Worm (Caenorhabditis elegans) whole organism, L2 larva: ENCODE results near the gene F58A4.2.

Experiments used
- C34F6.9 ChIP-seq: fragments of 150-350 bp; optimal IDR thresholded peaks from 2 replicates; lab custom pipeline; 2014; ENCODE audit warnings: missing biosample characterization, missing genetic modification characterization
- F13H6.1 ChIP-seq: sonication (generic microtip); optimal IDR thresholded peaks from 2 replicates; lab custom pipeline; 2016; ENCODE audit warnings: missing genetic modification characterization, missing compliant biosample characterization
- R02D3.7 ChIP-seq: fragments of 150-350 bp; optimal IDR thresholded peaks from 2 replicates; lab custom pipeline; 2014; ENCODE audit warnings: missing biosample characterization, missing genetic modification characterization
- Y55F3AM.14 ChIP-seq: fragments of 200-800 bp; sonication (Bioruptor generic); optimal IDR thresholded peaks from 2 replicates; lab custom pipeline; 2018; ENCODE audit warnings: mild to moderate bottlenecking, missing genetic modification characterization, missing compliant biosample characterization
- alr-1 ChIP-seq: fragments of 150-350 bp; optimal IDR thresholded peaks from 2 replicates; lab custom pipeline; 2014; ENCODE audit warnings: missing biosample characterization, missing genetic modification characterization
- aly-2 ChIP-seq: fragments of 150-350 bp; optimal IDR thresholded peaks from 2 replicates; lab custom pipeline; 2014; ENCODE audit warnings: missing biosample characterization, missing genetic modification characterization
- ama-1 ChIP-seq: fragments of 150-350 bp; optimal IDR thresholded peaks from 2 replicates; lab custom pipeline; 2018; ENCODE audit warnings: inconsistent platforms
- blmp-1 ChIP-seq: sonication (generic microtip); optimal IDR thresholded peaks from 2 replicates; lab custom pipeline; 2017; ENCODE audit warnings: missing genetic modification characterization, mild to moderate bottlenecking, missing compliant biosample characterization, antibody characterized with exemption, moderate library complexity; ENCODE audit not compliant: insufficient read depth
- ceh-82 ChIP-seq: fragments of 150-350 bp; optimal IDR thresholded peaks from 2 replicates; lab custom pipeline; 2014; ENCODE audit warnings: missing biosample characterization, missing genetic modification characterization
- crh-2 ChIP-seq: sonication (generic microtip); optimal IDR thresholded peaks from 2 replicates; lab custom pipeline; 2017; ENCODE audit warnings: missing biosample characterization, missing genetic modification characterization
- dmd-4 ChIP-seq: sonication (generic microtip); optimal IDR thresholded peaks from 2 replicates; lab custom pipeline; 2017; ENCODE audit warnings: missing biosample characterization, missing genetic modification characterization
- egl-27 ChIP-seq: sonication (generic microtip); optimal IDR thresholded peaks from 3 replicates; lab custom pipeline; 2017; ENCODE audit warnings: missing biosample characterization, missing genetic modification reagents, missing genetic modification characterization
- fos-1 ChIP-seq: fragments of 150-350 bp; optimal IDR thresholded peaks from 2 replicates; lab custom pipeline; 2014; ENCODE audit warnings: missing biosample characterization, missing genetic modification characterization
- gmeb-1 ChIP-seq: fragments of 150-350 bp; optimal IDR thresholded peaks from 2 replicates; lab custom pipeline; 2014; ENCODE audit warnings: missing biosample characterization, missing genetic modification characterization
- lin-11 ChIP-seq: fragments of 150-350 bp; sonication (generic microtip); optimal IDR thresholded peaks from 2 replicates; lab custom pipeline; 2014; ENCODE audit warnings: missing biosample characterization, missing genetic modification characterization, inconsistent platforms, mixed read lengths
- lin-13 ChIP-seq: fragments of 150-350 bp; optimal IDR thresholded peaks from 2 replicates; lab custom pipeline; 2014; ENCODE audit warnings: missing biosample characterization, missing genetic modification reagents, missing genetic modification characterization
- lin-39 ChIP-seq: fragments of 150-350 bp; optimal IDR thresholded peaks from 2 replicates; lab custom pipeline; 2014; ENCODE audit warnings: missing biosample characterization, missing genetic modification reagents, missing genetic modification characterization
- lsy-2 ChIP-seq, 2 experiments: fragments of 150-350 bp in 1 of 2; sonication (generic microtip) in 1 of 2; optimal IDR thresholded peaks; 2 replicates each; lab custom pipeline; 2014 to 2017; ENCODE audit warnings: missing biosample characterization in 2 of 2, missing genetic modification characterization in 2 of 2
- mab-5 ChIP-seq: fragments of 150-350 bp; optimal IDR thresholded peaks from 2 replicates; lab custom pipeline; 2014; ENCODE audit warnings: missing biosample characterization, missing genetic modification characterization
- mbf-1 ChIP-seq: sonication (generic microtip); optimal IDR thresholded peaks from 2 replicates; lab custom pipeline; 2017; ENCODE audit warnings: missing biosample characterization, missing genetic modification characterization
- mdl-1 ChIP-seq, 2 experiments: fragments of 150-350 bp in 1 of 2; sonication (generic microtip) in 1 of 2; optimal IDR thresholded peaks; 2 replicates each; lab custom pipeline; 2017; ENCODE audit warnings: missing biosample characterization in 2 of 2, missing genetic modification characterization in 2 of 2
- nhr-10 ChIP-seq: sonication (generic microtip); optimal IDR thresholded peaks from 2 replicates; lab custom pipeline; 2017; ENCODE audit warnings: missing biosample characterization, missing genetic modification characterization
- nhr-12 ChIP-seq: fragments of 150-350 bp; optimal IDR thresholded peaks from 2 replicates; lab custom pipeline; 2014; ENCODE audit warnings: missing biosample characterization, missing genetic modification characterization
- nhr-23 ChIP-seq: fragments of 150-350 bp; optimal IDR thresholded peaks from 2 replicates; lab custom pipeline; 2014; ENCODE audit warnings: missing biosample characterization, missing genetic modification reagents, missing genetic modification characterization
- nhr-237 ChIP-seq: fragments of 150-350 bp; optimal IDR thresholded peaks from 2 replicates; lab custom pipeline; 2014; ENCODE audit warnings: missing biosample characterization, missing genetic modification characterization
- nhr-25 ChIP-seq: fragments of 150-350 bp; sonication (generic microtip); optimal IDR thresholded peaks from 3 replicates; lab custom pipeline; 2014; ENCODE audit warnings: missing biosample characterization, missing genetic modification characterization
- nhr-77 ChIP-seq: fragments of 150-350 bp; optimal IDR thresholded peaks from 2 replicates; lab custom pipeline; 2014; ENCODE audit warnings: missing biosample characterization, missing genetic modification characterization
- peb-1 ChIP-seq: fragments of 150-350 bp; optimal IDR thresholded peaks from 2 replicates; lab custom pipeline; 2014; ENCODE audit warnings: missing biosample characterization, missing genetic modification characterization
- skn-1 ChIP-seq: sonication (generic microtip); optimal IDR thresholded peaks from 2 replicates; lab custom pipeline; 2017; ENCODE audit warnings: missing biosample characterization, missing genetic modification characterization
- sma-3 ChIP-seq: sonication (generic microtip); optimal IDR thresholded peaks from 2 replicates; lab custom pipeline; 2016; ENCODE audit warnings: missing genetic modification reagents, missing genetic modification characterization, missing compliant biosample characterization
- snpc-4 ChIP-seq: fragments of 150-350 bp; optimal IDR thresholded peaks from 2 replicates; lab custom pipeline; 2014; ENCODE audit warnings: missing biosample characterization, missing genetic modification characterization
- unc-39 ChIP-seq: fragments of 150-350 bp; optimal IDR thresholded peaks from 2 replicates; lab custom pipeline; 2014; ENCODE audit warnings: missing biosample characterization, missing genetic modification characterization
- unc-62 ChIP-seq: fragments of 150-350 bp; optimal IDR thresholded peaks from 2 replicates; lab custom pipeline; 2014; ENCODE audit warnings: missing biosample characterization, missing genetic modification reagents, missing genetic modification characterization
- zag-1 ChIP-seq: fragments of 150-350 bp; optimal IDR thresholded peaks from 2 replicates; lab custom pipeline; 2014; ENCODE audit warnings: missing biosample characterization, missing genetic modification characterization
- ztf-1 ChIP-seq: fragments of 200-800 bp; sonication (Bioruptor generic); conservative IDR thresholded peaks from 2 replicates; pipeline ENCODE4 v1.3.6; 2022; ENCODE audit warnings: missing genetic modification characterization, missing compliant biosample characterization
- ztf-11 ChIP-seq: sonication (generic microtip); optimal IDR thresholded peaks from 2 replicates; lab custom pipeline; 2017; ENCODE audit warnings: missing biosample characterization, missing genetic modification characterization

Gene F58A4.2

DNA sequence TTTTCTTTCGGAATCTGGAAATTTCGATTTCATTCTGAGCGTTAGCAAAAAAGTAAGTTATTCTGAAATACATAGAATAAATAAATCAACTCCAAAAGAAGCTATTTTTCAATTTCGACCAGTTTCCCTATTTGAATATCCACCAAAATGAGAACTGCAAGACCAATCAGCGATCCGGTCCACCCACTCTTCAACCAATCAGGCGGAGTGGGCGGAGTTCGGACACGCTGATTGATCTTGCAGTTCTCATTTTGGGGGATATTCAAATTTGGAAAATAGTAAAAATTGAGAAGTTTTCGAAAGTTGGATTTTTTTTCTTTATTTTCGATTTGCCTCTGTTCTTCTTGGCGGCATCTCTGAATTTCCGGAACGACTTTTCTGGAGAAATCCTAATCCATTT, 29.7 kb downstream of the F58A4.2 start:
- TF ChIP-seq lsy-2 (tag; optimal IDR thresholded peaks at IDR 0.05; lab: Kevin White, UChicago) (peak in 1 of 2 experiments; percentile 48), unc-62 (GFP tag; lab: Kevin White, UChicago) (no peak), mbf-1 (no peak), gmeb-1 (peak; percentile 72), crh-2 (tag; lab: Kevin White, UChicago) (no peak), aly-2 (tag; lab: Kevin White, UChicago) (no peak), dmd-4 (tag; lab: Kevin White, UChicago) (no peak), mab-5 (tag; lab: Kevin White, UChicago) (no peak), lin-13 (GFP tag; lab: Kevin White, UChicago) (no peak)

ce11 chrIII:9568451-9568850, 32.1 kb downstream of the F58A4.2 start, which contains the start of gene C48B4.13:
C48B4.13 (plus strand) TSS chrIII:9568751.
- TF ChIP-seq unc-39 (no peak), skn-1 (tag; lab: Kevin White, UChicago) (no peak), nhr-10 (tag; lab: Kevin White, UChicago) (no peak), lin-13 (GFP tag; lab: Kevin White, UChicago) (no peak), sma-3 (GFP tag; lab: Kevin White, UChicago) (no peak), peb-1 (tag; lab: Kevin White, UChicago) (no peak), aly-2 (tag; lab: Kevin White, UChicago) (no peak), C34F6.9 (tag; lab: Kevin White, UChicago) (no peak), nhr-77 (tag; lab: Kevin White, UChicago) (no peak), mab-5 (tag; lab: Kevin White, UChicago) (no peak), zag-1 (no peak), ceh-82 (tag; lab: Kevin White, UChicago) (no peak), mdl-1 (tag; optimal IDR thresholded peaks at IDR 0.05; lab: Kevin White, UChicago) (no peak), F13H6.1 (tag; lab: Kevin White, UChicago) (no peak), lin-11 (no peak), alr-1 (tag; lab: Kevin White, UChicago) (no peak), blmp-1 (no peak), snpc-4 (tag; lab: Kevin White, UChicago) (no peak)

ce11 chrIII:9565973-9566372, 34.6 kb downstream of the F58A4.2 start, which contains the start of gene C48B4.11:
C48B4.11 (minus strand) TSS chrIII:9566115.
- TF ChIP-seq blmp-1 (no peak), ztf-11 (tag; lab: Kevin White, UChicago) (no peak), R02D3.7 (tag; lab: Kevin White, UChicago) (no peak), nhr-12 (tag; lab: Kevin White, UChicago) (no peak), fos-1 (tag; lab: Kevin White, UChicago) (no peak), nhr-237 (no peak), skn-1 (tag; lab: Kevin White, UChicago) (no peak), aly-2 (tag; lab: Kevin White, UChicago) (no peak), unc-62 (GFP tag; lab: Kevin White, UChicago) (no peak), crh-2 (tag; lab: Kevin White, UChicago) (no peak), mab-5 (tag; lab: Kevin White, UChicago) (no peak), C34F6.9 (tag; lab: Kevin White, UChicago) (no peak), dmd-4 (tag; lab: Kevin White, UChicago) (no peak), Y55F3AM.14 (no peak), nhr-25 (no peak), lin-39 (tag; lab: Kevin White, UChicago) (no peak), nhr-23 (tag; lab: Kevin White, UChicago) (no peak), nhr-10 (tag; lab: Kevin White, UChicago) (no peak)

ce11 chrIII:9564410-9564809, 36.1 kb downstream of the F58A4.2 start, which contains the start of gene C48B4.10:
C48B4.10 (minus strand) TSS chrIII:9564510.
- no peak for TF ChIP-seq lin-13 (GFP tag; lab: Kevin White, UChicago)
- TF ChIP-seq, all 48 proteins: peak for 0

DNA sequence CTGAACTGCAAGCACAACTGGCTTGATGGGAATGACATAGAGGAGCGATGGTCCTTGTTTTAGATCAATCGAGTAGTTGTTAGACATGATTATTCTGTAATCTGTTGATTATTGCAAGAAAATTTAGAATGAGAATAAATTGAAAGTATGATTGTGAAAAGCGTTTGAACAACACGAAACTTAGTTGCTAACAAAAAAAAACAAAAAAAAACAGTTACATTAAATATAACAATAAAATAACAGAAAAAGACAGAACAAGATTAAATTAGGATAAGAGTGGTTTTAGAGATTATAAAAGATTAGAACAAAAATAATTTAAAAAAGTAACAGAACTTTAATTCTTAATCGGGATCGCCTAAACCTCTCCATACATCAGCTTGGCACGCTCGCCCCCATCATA, 37.3 kb downstream of the F58A4.2 start, which contains the start of gene C48B4.9:
C48B4.9 (minus strand) TSS at position 101 of the 400 bp plus-strand sequence.
- TF ChIP-seq lin-39 (tag; lab: Kevin White, UChicago) (no peak), ztf-1 (no peak), egl-27 (no peak), ama-1 (lab: Kevin White, UChicago) (no peak)
